Worm (Caenorhabditis elegans) whole organism, L3 larva: ENCODE data around the gene T19B10.12.

Experiments
- aly-2 ChIP-seq: fragments of 150-350 bp; optimal IDR thresholded peaks from 2 replicates; lab custom pipeline; 2014; ENCODE audit warnings: missing biosample characterization, missing genetic modification characterization
- ceh-28 ChIP-seq: fragments of 150-350 bp; optimal IDR thresholded peaks from 2 replicates; lab custom pipeline; 2014; ENCODE audit warnings: missing biosample characterization, missing genetic modification reagents, missing genetic modification characterization
- egl-5 ChIP-seq: fragments of 150-350 bp; optimal IDR thresholded peaks from 2 replicates; lab custom pipeline; 2017; ENCODE audit warnings: missing biosample characterization, missing genetic modification reagents, missing genetic modification characterization, inconsistent platforms
- elt-2 ChIP-seq: sonication (generic microtip); optimal IDR thresholded peaks from 2 replicates; lab custom pipeline; 2016; ENCODE audit warnings: missing genetic modification reagents, mild to moderate bottlenecking, missing genetic modification characterization, missing compliant biosample characterization
- elt-3 ChIP-seq, 3 experiments: fragments of 150-350 bp in 1 of 3; sonication (generic microtip) in 2 of 3; optimal IDR thresholded peaks; 2 replicates in 2 of 3; 4 replicates in 1 of 3; lab custom pipeline; 2014 to 2017; ENCODE audit warnings: missing biosample characterization in 3 of 3, missing genetic modification characterization in 3 of 3
- fkh-10 ChIP-seq: sonication (generic microtip); optimal IDR thresholded peaks from 2 replicates; lab custom pipeline; 2017; ENCODE audit warnings: missing biosample characterization, missing genetic modification reagents, missing genetic modification characterization
- fkh-2 ChIP-seq: fragments of 150-350 bp; optimal IDR thresholded peaks from 2 replicates; lab custom pipeline; 2014; ENCODE audit warnings: missing biosample characterization, missing genetic modification reagents, missing genetic modification characterization
- fos-1 ChIP-seq: fragments of 150-350 bp; optimal IDR thresholded peaks from 2 replicates; lab custom pipeline; 2014; ENCODE audit warnings: missing biosample characterization, missing genetic modification characterization
- hmg-11 ChIP-seq: sonication (generic microtip); optimal IDR thresholded peaks from 2 replicates; lab custom pipeline; 2016; ENCODE audit warnings: missing genetic modification characterization, missing compliant biosample characterization
- jun-1 ChIP-seq: fragments of 150-350 bp; optimal IDR thresholded peaks from 2 replicates; lab custom pipeline; 2014; ENCODE audit warnings: missing biosample characterization, missing genetic modification reagents, missing genetic modification characterization
- lin-39 ChIP-seq: fragments of 150-350 bp; optimal IDR thresholded peaks from 2 replicates; lab custom pipeline; 2018; ENCODE audit warnings: missing biosample characterization, missing genetic modification reagents, missing genetic modification characterization
- lsy-12 ChIP-seq: sonication (generic microtip); optimal IDR thresholded peaks from 2 replicates; lab custom pipeline; 2016; ENCODE audit warnings: mild to moderate bottlenecking, missing genetic modification characterization, missing compliant biosample characterization
- nfya-1 ChIP-seq: sonication (generic microtip); optimal IDR thresholded peaks from 2 replicates; lab custom pipeline; 2017; ENCODE audit warnings: missing genetic modification characterization, mild to moderate bottlenecking, missing compliant biosample characterization, antibody characterized with exemption, moderate library complexity; ENCODE audit not compliant: insufficient read depth
- nhr-11 ChIP-seq: fragments of 150-350 bp; optimal IDR thresholded peaks from 2 replicates; lab custom pipeline; 2014; ENCODE audit warnings: missing biosample characterization, missing genetic modification characterization
- nhr-12 ChIP-seq: fragments of 150-350 bp; optimal IDR thresholded peaks from 2 replicates; lab custom pipeline; 2014; ENCODE audit warnings: missing biosample characterization, missing genetic modification characterization
- nhr-25 ChIP-seq: sonication (generic microtip); optimal IDR thresholded peaks from 2 replicates; lab custom pipeline; 2017; ENCODE audit warnings: missing biosample characterization, missing genetic modification characterization
- nhr-28 ChIP-seq: fragments of 150-350 bp; optimal IDR thresholded peaks from 2 replicates; lab custom pipeline; 2014; ENCODE audit warnings: missing biosample characterization, missing genetic modification characterization
- nhr-43 ChIP-seq: sonication (generic microtip); optimal IDR thresholded peaks from 2 replicates; lab custom pipeline; 2016; ENCODE audit warnings: mild to moderate bottlenecking, missing genetic modification characterization, missing compliant biosample characterization; ENCODE audit not compliant: poor library complexity, severe bottlenecking
- pha-4 ChIP-seq: fragments of 150-350 bp; optimal IDR thresholded peaks from 2 replicates; lab custom pipeline; 2014; ENCODE audit warnings: missing biosample characterization, missing genetic modification reagents, missing genetic modification characterization
- pqm-1 ChIP-seq: fragments of 150-350 bp; optimal IDR thresholded peaks from 2 replicates; lab custom pipeline; 2017; ENCODE audit warnings: missing biosample characterization, missing genetic modification characterization, inconsistent platforms
- skn-1 ChIP-seq: fragments of 150-350 bp; optimal IDR thresholded peaks from 2 replicates; lab custom pipeline; 2014; ENCODE audit warnings: missing biosample characterization, missing genetic modification characterization
- snpc-4 ChIP-seq: fragments of 150-350 bp; optimal IDR thresholded peaks from 2 replicates; lab custom pipeline; 2014; ENCODE audit warnings: missing biosample characterization, missing genetic modification characterization
- tbx-2 ChIP-seq: sonication (generic microtip); optimal IDR thresholded peaks from 2 replicates; lab custom pipeline; 2016; ENCODE audit warnings: mild to moderate bottlenecking, missing genetic modification characterization, missing compliant biosample characterization
- unc-39 ChIP-seq: sonication (generic microtip); optimal IDR thresholded peaks from 4 replicates; lab custom pipeline; 2017; ENCODE audit warnings: missing biosample characterization, missing genetic modification characterization
- ztf-11 ChIP-seq: fragments of 150-350 bp; optimal IDR thresholded peaks from 2 replicates; lab custom pipeline; 2014; ENCODE audit warnings: missing biosample characterization, missing genetic modification characterization
- ztf-4 ChIP-seq: fragments of 150-350 bp; optimal IDR thresholded peaks from 2 replicates; lab custom pipeline; 2014; ENCODE audit warnings: missing biosample characterization, missing genetic modification characterization

The T19B10.12 gene

DNA sequence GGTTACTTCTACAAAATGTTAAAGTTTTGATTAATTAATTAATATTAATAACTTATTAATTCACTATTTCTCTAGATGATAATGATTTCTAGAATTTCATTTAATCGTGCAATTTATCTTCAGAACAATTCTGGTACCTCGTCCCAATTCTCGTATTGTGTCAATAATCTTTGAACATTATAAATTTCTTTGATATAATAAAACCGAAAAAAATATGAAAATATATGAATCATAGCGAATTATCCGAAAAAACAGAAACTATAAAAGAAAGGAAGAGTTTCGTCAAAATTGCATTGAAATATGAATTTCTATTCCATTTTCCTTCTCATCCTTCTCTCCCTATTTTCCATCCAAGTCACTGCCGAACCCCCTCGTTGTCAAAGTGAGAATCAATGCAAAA, at the start of gene T19B10.12:
Gene T19B10.12 (plus strand): TSS at position 301 of the 400 bp plus-strand sequence.
- TF ChIP-seq ztf-11 = no peak
- TF ChIP-seq ceh-28 (tag; lab: Kevin White, UChicago) = no peak
- TF ChIP-seq nhr-12 (tag; lab: Kevin White, UChicago) = no peak

DNA sequence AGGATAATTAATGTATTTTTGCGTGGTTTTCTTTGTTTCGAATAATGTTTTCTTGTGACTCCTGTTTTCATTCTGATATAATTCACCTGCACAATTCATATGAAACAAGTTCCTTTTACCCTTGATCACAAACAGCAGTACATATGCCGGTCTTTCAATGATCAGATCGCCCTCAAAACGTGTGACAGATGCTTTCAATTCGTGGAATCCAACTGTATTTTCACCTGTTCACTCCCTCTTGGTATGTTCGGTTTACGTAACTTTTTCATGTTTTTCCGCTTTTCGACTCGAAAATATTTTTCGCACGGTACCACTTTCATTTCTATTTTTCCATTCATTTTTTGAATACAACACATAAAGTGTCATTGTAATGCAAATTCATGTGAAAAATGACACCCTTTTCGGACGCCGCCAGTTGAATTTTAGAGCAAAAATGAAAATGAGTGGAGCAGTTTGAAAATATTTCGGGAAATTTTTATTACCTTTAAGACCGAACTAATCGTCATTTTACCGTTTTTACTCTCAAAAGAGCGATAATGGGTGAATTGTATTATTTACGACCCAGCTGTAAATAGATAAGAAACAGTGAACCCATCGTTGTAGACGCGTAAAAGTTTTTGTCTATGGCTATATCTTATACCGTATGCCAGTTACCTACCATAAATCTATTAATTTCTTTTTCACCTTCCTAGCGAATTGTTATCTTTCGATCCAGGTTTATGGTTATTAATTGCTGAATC, 48.8 kb upstream of the T19B10.12 start, which contains the start of gene K10D6.4:
Gene K10D6.4 (plus strand): TSS at position 100 of the 740 bp plus-strand sequence.
- peak; percentile 75 for TF ChIP-seq elt-2 (tag; lab: Kevin White, UChicago)
- no peak for TF ChIP-seq nfya-1 (tag; lab: Kevin White, UChicago)
- peak; percentile 13 for TF ChIP-seq pqm-1 (tag; lab: Kevin White, UChicago)

DNA sequence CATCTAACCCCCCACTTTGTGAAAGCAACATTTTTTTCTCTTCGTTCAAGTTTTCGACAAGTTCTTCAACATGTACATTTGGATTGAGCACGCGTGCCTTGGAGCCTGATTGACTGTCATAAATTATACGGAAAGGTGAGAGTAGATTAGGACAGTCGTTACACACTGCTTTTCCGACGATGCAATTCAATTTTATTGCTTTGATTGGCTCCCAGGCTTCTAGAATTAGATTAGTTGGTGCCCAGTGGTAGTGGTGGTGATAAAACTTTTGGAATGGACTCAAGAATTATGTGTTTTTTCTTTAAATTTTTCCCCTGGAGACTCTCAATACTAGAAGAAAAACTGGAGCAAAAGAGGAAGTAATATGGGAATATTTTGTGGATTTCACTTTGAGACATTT, 46.4 kb upstream of the T19B10.12 start:
- TF ChIP-seq egl-5 = peak; percentile 91
- no peak for TF ChIP-seq unc-39
- TF ChIP-seq nhr-43 (tag; lab: Kevin White, UChicago) = no peak
- TF ChIP-seq pha-4 (tag; lab: Kevin White, UChicago) = no peak
- TF ChIP-seq fos-1 (tag; lab: Kevin White, UChicago) = no peak

DNA sequence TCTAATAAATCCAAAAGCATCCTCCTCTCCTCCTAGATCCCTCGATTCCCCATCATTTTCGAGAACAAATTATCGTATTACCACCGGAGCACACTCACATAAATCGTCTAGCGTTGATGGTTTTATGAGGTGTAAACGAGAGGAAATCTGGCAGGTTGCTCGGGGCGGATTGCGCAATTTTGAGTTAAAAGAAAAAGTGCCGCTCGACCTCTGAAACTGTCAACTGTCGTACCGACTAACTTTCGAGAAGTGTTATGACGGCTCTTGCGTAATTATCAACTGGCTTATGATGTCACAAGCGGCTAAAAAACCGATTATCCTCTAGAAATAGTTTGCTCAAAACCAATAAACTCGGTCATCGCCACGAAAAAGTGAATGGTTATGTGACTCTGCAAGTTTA, 44.4 kb upstream of the T19B10.12 start:
- TF ChIP-seq lsy-12 = no peak
- TF ChIP-seq fkh-10 (GFP tag; lab: Kevin White, UChicago) = no peak
- no peak for TF ChIP-seq nhr-11 (tag; lab: Kevin White, UChicago)
- TF ChIP-seq unc-39 = no peak
- TF ChIP-seq elt-3 (tag; optimal IDR thresholded peaks at IDR 0.05; lab: Kevin White, UChicago) = no peak
- no peak for TF ChIP-seq ztf-4 (tag; lab: Kevin White, UChicago)
- TF ChIP-seq aly-2 (tag; lab: Kevin White, UChicago) = no peak
- TF ChIP-seq tbx-2 (tag; lab: Kevin White, UChicago) = no peak
- TF ChIP-seq jun-1 (tag; lab: Kevin White, UChicago) = no peak
- TF ChIP-seq skn-1 (tag; lab: Kevin White, UChicago) = no peak
- no peak for TF ChIP-seq nhr-25 (tag; lab: Kevin White, UChicago)

DNA sequence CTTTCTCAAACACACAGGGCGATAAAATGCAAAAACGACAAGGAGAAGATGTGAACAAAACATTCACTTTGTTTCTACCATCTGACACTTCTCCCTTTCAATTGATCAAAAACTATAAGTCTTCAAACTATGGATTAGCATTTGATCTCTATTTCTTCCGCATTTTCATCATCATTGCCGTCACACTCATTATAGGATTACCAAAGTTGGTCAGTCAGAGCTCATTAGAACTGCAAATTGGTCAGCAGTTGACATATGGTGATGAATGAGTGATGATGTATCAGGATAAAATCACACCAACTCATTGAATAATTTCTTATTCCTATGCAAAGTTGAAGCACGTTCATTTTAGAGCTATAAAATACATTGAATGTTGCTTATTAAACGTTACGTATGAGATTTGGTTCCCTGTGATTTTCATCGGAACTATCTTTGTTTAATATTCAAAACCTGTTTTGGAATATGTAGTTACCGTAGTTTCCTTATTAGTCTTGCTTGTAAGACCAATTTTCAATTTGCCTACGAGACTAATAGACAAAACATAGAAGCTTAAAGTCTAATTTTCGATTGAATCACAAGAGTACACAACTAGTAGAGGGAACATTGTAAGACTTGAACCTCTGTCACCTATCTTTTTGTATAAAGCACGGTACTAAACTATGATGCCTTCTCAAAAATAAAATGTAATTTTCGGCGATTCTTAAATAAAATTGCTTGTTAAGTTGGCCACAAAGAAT, 41.2 kb upstream of the T19B10.12 start:
- no peak for TF ChIP-seq nhr-25 (tag; lab: Kevin White, UChicago)
- TF ChIP-seq lin-39 (tag; lab: Kevin White, UChicago) = no peak
- no peak for TF ChIP-seq nhr-28
- no peak for TF ChIP-seq egl-5
- TF ChIP-seq jun-1 (tag; lab: Kevin White, UChicago) = no peak

DNA sequence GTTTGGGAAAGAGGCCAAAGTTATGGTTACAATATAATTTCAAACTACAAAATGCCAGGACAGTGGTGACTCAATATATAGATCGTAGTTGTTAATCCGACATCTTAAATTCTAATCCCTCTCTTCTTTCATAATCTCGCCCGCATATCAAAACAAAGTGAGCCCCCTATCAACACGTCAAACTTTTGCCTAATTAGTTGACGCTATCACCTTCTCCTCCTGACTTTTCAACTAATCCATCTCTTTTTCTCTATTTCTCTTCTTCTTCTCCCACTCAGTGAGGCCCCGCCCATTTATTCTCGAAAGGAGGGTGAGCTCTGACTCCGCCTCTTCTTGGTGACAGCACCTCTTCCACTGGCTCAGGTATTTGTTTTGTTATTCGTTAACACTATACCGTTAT, 39.5 kb upstream of the T19B10.12 start:
- peak; percentile 5 for TF ChIP-seq egl-5
- no peak for TF ChIP-seq hmg-11

DNA sequence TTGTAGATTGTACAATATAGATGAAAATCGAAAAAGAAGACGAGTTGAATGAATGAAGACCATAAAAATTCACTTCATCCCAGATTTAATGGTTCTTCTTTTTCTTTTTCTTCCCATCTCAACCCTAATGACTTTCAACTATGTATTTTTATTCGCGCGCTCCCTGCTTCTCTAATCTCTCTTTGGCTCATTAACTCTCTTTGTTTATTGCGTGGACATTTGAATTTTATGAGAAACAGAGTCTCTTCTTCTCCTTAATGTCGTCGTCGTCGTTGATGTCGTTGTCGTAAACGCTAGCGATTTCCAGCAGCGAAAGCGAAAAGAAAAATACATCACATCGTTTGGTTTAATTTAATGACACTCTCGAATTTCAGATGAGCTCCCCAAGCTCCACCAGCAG, 36.3 kb upstream of the T19B10.12 start:
- TF ChIP-seq fkh-2 (tag; lab: Kevin White, UChicago) = no peak
- TF ChIP-seq ztf-11 = no peak
- TF ChIP-seq nhr-12 (tag; lab: Kevin White, UChicago) = no peak
- TF ChIP-seq nhr-43 (tag; lab: Kevin White, UChicago) = no peak
- TF ChIP-seq egl-5 = peak; percentile 82
- TF ChIP-seq snpc-4 (tag; lab: Kevin White, UChicago) = no peak
- TF ChIP-seq, all 47 proteins: peak for 1
